Worm (Caenorhabditis elegans): Measurements from ENCODE around the gene srx-45.

DNA sequence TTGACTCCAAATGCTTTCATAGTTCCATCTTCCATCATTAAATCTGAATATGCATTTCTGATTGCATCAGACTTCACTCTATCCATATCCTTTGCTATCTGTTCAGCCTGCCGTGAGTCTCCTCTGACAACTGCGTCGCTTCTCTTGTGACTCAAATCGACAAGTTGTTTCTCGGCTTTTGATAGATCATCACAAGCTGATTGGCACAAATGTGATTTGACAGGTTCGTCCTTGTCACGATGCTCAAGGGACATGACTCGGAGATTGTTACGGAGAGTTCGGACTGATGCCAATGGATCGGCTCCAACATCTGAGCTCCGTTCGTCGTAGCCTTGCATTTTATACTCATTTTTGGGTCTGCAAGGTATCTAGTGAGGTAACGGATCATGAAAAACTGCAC lies 22.2 kb upstream of the srx-45 start:
- TF ChIP-seq pha-4 (tag; optimal IDR thresholded peaks at IDR 0.05) (no peak), rnt-1 (tag; optimal IDR thresholded peaks at IDR 0.05) (no peak), ama-1 (optimal IDR thresholded peaks at IDR 0.05) (no peak), pqm-1 (tag; optimal IDR thresholded peaks at IDR 0.05) (no peak)
